Worm (Caenorhabditis elegans): Measurements from ENCODE around the gene F13A7.12.

DNA sequence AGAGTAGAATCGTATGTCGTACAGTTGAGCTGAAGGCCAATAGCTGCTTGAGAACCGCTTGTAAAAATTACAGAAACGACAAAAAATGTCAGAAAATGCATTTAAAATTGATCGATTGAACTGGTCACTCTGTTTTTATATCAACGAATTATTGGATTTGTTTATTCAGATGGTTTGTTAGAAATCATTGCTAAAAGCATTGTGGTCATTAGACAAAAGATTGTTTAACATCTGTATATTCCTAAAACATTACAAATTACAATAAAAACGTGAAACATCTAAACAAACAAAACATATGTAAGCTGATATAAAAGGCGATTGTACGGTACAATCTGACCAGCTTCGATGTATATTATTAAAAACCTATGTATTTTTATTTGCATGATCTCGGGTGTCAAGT lies 39.7 kb downstream of the F13A7.12 start, which contains the start of the genes F26D2.13 and F26D2.14:
- TF ChIP-seq lin-14 (GFP tag; optimal IDR thresholded peaks at IDR 0.05) (no peak), ama-1 (optimal IDR thresholded peaks at IDR 0.05) (no peak), aha-1 (tag; optimal IDR thresholded peaks at IDR 0.05) (no peak), ceh-82 (tag; optimal IDR thresholded peaks at IDR 0.05) (no peak), fkh-10 (GFP tag; optimal IDR thresholded peaks at IDR 0.05) (no peak), nhr-237 (tag; optimal IDR thresholded peaks at IDR 0.05) (no peak), nhr-85 (tag) (no peak), efl-3 (GFP tag; optimal IDR thresholded peaks at IDR 0.05) (no peak), zag-1 (tag; optimal IDR thresholded peaks at IDR 0.05) (no peak), unc-30 (tag; optimal IDR thresholded peaks at IDR 0.05) (no peak), elt-3 (tag; optimal IDR thresholded peaks at IDR 0.05) (no peak), lir-3 (tag; optimal IDR thresholded peaks at IDR 0.05; ENCODE audit: poor library complexity) (no peak)

All from whole organism, L1 larva.